Fruit fly (Drosophila melanogaster) whole organism, embryonic: ENCODE results near the gene Pi4KIIalpha.

ENCODE experiments used
- Antp ChIP-seq: fragments of 200-800 bp; sonication (Bioruptor generic); optimal IDR thresholded peaks from 3 replicates; lab custom pipeline; 2016; ENCODE audit warnings: missing biosample characterization, missing genetic modification characterization
- Bgb ChIP-seq: fragments of 200-800 bp; sonication (Bioruptor generic); IDR thresholded peaks from 2 replicates; pipeline ENCODE4 v1.3.6; 2022; ENCODE audit warnings: missing biosample characterization, missing genetic modification characterization; ENCODE audit not compliant: partially characterized antibody
- CG11560 ChIP-seq: fragments of 200-800 bp; sonication (Bioruptor generic); IDR thresholded peaks from 3 replicates; pipeline ENCODE4 v1.3.6; 2022; ENCODE audit warnings: missing biosample characterization, missing genetic modification characterization
- CG12659 ChIP-seq: fragments of 200-800 bp; sonication (Bioruptor generic); optimal IDR thresholded peaks from 3 replicates; lab custom pipeline; 2017; ENCODE audit warnings: mild to moderate bottlenecking, missing biosample characterization, missing genetic modification reagents, missing genetic modification characterization
- CG12769 ChIP-seq: fragments of 200-800 bp; sonication (Bioruptor generic); optimal IDR thresholded peaks from 2 replicates; lab custom pipeline; 2019; ENCODE audit warnings: missing biosample characterization, mild to moderate bottlenecking, missing genetic modification characterization, moderate library complexity
- CG14441 ChIP-seq: fragments of 200-800 bp; sonication (Bioruptor generic); IDR thresholded peaks from 2 replicates; pipeline ENCODE4 v1.3.6; 2022; ENCODE audit warnings: missing biosample characterization, missing genetic modification characterization
- CG15073 ChIP-seq: fragments of 200-800 bp; sonication (Bioruptor generic); optimal IDR thresholded peaks from 2 replicates; lab custom pipeline; 2016; ENCODE audit warnings: missing biosample characterization, missing genetic modification characterization
- CG15479 ChIP-seq: fragments of 200-800 bp; sonication (Bioruptor generic); optimal IDR thresholded peaks from 3 replicates; lab custom pipeline; 2019; ENCODE audit warnings: missing biosample characterization, mild to moderate bottlenecking, missing genetic modification characterization, moderate library complexity
- CG17328 ChIP-seq: fragments of 200-800 bp; sonication (Bioruptor generic); IDR thresholded peaks from 2 replicates; pipeline ENCODE4 v1.3.6; 2022; ENCODE audit warnings: missing biosample characterization, missing genetic modification characterization
- CG17385 ChIP-seq: fragments of 200-800 bp; sonication (Bioruptor generic); optimal IDR thresholded peaks from 3 replicates; lab custom pipeline; 2018; ENCODE audit warnings: missing biosample characterization, mild to moderate bottlenecking, missing genetic modification characterization
- CG31441 ChIP-seq: fragments of 200-800 bp; sonication (Bioruptor generic); IDR thresholded peaks from 2 replicates; pipeline ENCODE4 v1.3.6; 2022; ENCODE audit warnings: missing biosample characterization, missing genetic modification characterization
- CG32767 ChIP-seq: fragments of 200-800 bp; sonication (Bioruptor generic); IDR thresholded peaks from 2 replicates; pipeline ENCODE4 v1.3.6; 2022; ENCODE audit warnings: missing biosample characterization, missing genetic modification characterization
- CG3281 ChIP-seq: fragments of 200-800 bp; sonication (Bioruptor generic); optimal IDR thresholded peaks from 3 replicates; lab custom pipeline; 2017; ENCODE audit warnings: missing biosample characterization, mild to moderate bottlenecking, missing genetic modification characterization
- CG33213 ChIP-seq: fragments of 200-800 bp; sonication (Bioruptor generic); optimal IDR thresholded peaks from 3 replicates; lab custom pipeline; 2016; ENCODE audit warnings: missing biosample characterization, missing genetic modification characterization
- CG34224 ChIP-seq: fragments of 200-800 bp; sonication (Bioruptor generic); IDR thresholded peaks from 3 replicates; pipeline ENCODE4 v1.3.6; 2022; ENCODE audit warnings: missing biosample characterization, missing genetic modification characterization; ENCODE audit not compliant: partially characterized antibody
- CG4328 ChIP-seq: fragments of 200-800 bp; sonication (Bioruptor generic); optimal IDR thresholded peaks from 3 replicates; lab custom pipeline; 2017; ENCODE audit warnings: missing biosample characterization, missing genetic modification reagents, missing genetic modification characterization
- CG6765 ChIP-seq: fragments of 200-800 bp; sonication (Bioruptor generic); optimal IDR thresholded peaks from 3 replicates; lab custom pipeline; 2017; ENCODE audit warnings: missing biosample characterization, mild to moderate bottlenecking, missing genetic modification characterization
- CG7786 ChIP-seq: fragments of 200-800 bp; sonication (Bioruptor generic); optimal IDR thresholded peaks from 2 replicates; lab custom pipeline; 2016; ENCODE audit warnings: missing biosample characterization, missing genetic modification characterization
- CG7987 ChIP-seq: fragments of 200-800 bp; sonication (Bioruptor generic); optimal IDR thresholded peaks from 2 replicates; lab custom pipeline; 2018; ENCODE audit warnings: missing biosample characterization, mild to moderate bottlenecking, missing genetic modification characterization, moderate library complexity
- CG9215 ChIP-seq: fragments of 200-800 bp; sonication (Bioruptor generic); IDR thresholded peaks from 2 replicates; pipeline ENCODE4 v1.3.6; 2022; ENCODE audit warnings: missing biosample characterization, missing genetic modification characterization
- CG9437 ChIP-seq: fragments of 200-800 bp; sonication (Bioruptor generic); optimal IDR thresholded peaks from 2 replicates; lab custom pipeline; 2018; ENCODE audit warnings: missing biosample characterization, mild to moderate bottlenecking, missing genetic modification characterization
- CG9876 ChIP-seq: fragments of 200-800 bp; sonication (Bioruptor generic); optimal IDR thresholded peaks from 2 replicates; lab custom pipeline; 2016; ENCODE audit warnings: missing biosample characterization, missing genetic modification characterization
- Dll ChIP-seq: fragments of 200-800 bp; sonication (Bioruptor generic); IDR thresholded peaks from 4 replicates; pipeline ENCODE4 v1.3.6; 2022; ENCODE audit warnings: missing biosample characterization, missing genetic modification characterization; ENCODE audit not compliant: partially characterized antibody
- Doc3 ChIP-seq: fragments of 200-800 bp; sonication (Bioruptor generic); IDR thresholded peaks from 3 replicates; pipeline ENCODE4 v1.3.6; 2022; ENCODE audit warnings: missing biosample characterization, missing genetic modification characterization; ENCODE audit not compliant: partially characterized antibody
- Med ChIP-seq: fragments of 200-800 bp; sonication (Bioruptor generic); peaks from one replicate; lab custom pipeline; 2016; ENCODE audit warnings: missing biosample characterization, missing genetic modification characterization, mild to moderate bottlenecking, inconsistent platforms, moderate library complexity
- Meics ChIP-seq: fragments of 200-800 bp; sonication (Bioruptor generic); optimal IDR thresholded peaks from 2 replicates; lab custom pipeline; 2017; ENCODE audit warnings: missing biosample characterization, mild to moderate bottlenecking, missing genetic modification characterization
- Myb ChIP-seq: fragments of 200-800 bp; sonication (Bioruptor generic); optimal IDR thresholded peaks from 2 replicates; lab custom pipeline; 2016; ENCODE audit warnings: missing biosample characterization, missing genetic modification characterization
- NC2α ChIP-seq: fragments of 200-800 bp; sonication (Bioruptor generic); optimal IDR thresholded peaks from 2 replicates; lab custom pipeline; 2016; ENCODE audit warnings: missing biosample characterization, missing genetic modification characterization
- NFAT ChIP-seq: fragments of 200-800 bp; sonication (Bioruptor generic); IDR thresholded peaks from 2 replicates; pipeline ENCODE4 v1.3.6; 2022; ENCODE audit warnings: missing biosample characterization, missing genetic modification characterization
- Nf-YB ChIP-seq: fragments of 200-800 bp; sonication (Bioruptor generic); optimal IDR thresholded peaks from 3 replicates; lab custom pipeline; 2019; ENCODE audit warnings: missing biosample characterization, mild to moderate bottlenecking, missing genetic modification characterization, moderate library complexity
- Spps ChIP-seq: fragments of 200-800 bp; sonication (Bioruptor generic); optimal IDR thresholded peaks from 2 replicates; lab custom pipeline; 2018; ENCODE audit warnings: missing biosample characterization, mild to moderate bottlenecking, missing genetic modification characterization
- Usf ChIP-seq: fragments of 200-800 bp; sonication (Bioruptor generic); optimal IDR thresholded peaks from 2 replicates; lab custom pipeline; 2017; ENCODE audit warnings: missing genotype, missing biosample characterization, missing genetic modification characterization
- YL-1 ChIP-seq: fragments of 200-800 bp; sonication (Bioruptor generic); optimal IDR thresholded peaks from 3 replicates; lab custom pipeline; 2017; ENCODE audit warnings: missing biosample characterization, mild to moderate bottlenecking, missing genetic modification characterization
- amos ChIP-seq: fragments of 200-800 bp; sonication (Bioruptor generic); IDR thresholded peaks from 2 replicates; pipeline ENCODE4 v1.3.6; 2022; ENCODE audit warnings: missing biosample characterization, missing genetic modification characterization; ENCODE audit not compliant: partially characterized antibody
- ap ChIP-seq: fragments of 200-800 bp; sonication (Bioruptor generic); IDR thresholded peaks from 2 replicates; pipeline ENCODE4 v1.3.6; 2022; ENCODE audit warnings: missing biosample characterization, missing genetic modification characterization
- cad ChIP-seq: fragments of >200 bp; optimal IDR thresholded peaks from 2 replicates; lab custom pipeline; 2017; ENCODE audit warnings: missing biosample characterization, missing genetic modification characterization
- croc ChIP-seq: fragments of 200-800 bp; sonication (Bioruptor generic); conservative IDR thresholded peaks from 3 replicates; pipeline ENCODE4 v1.3.6; 2022; ENCODE audit warnings: missing biosample characterization, missing genetic modification characterization
- cwo ChIP-seq: fragments of 200-800 bp; sonication (Bioruptor generic); optimal IDR thresholded peaks from 3 replicates; lab custom pipeline; 2017; ENCODE audit warnings: missing biosample characterization, missing genetic modification characterization, mild to moderate bottlenecking, moderate library complexity, missing genetic modification reagents
- dysf ChIP-seq: fragments of 200-800 bp; sonication (Bioruptor generic); IDR thresholded peaks from 3 replicates; pipeline ENCODE4 v1.3.6; 2022; ENCODE audit warnings: missing biosample characterization, missing genetic modification characterization
- en ChIP-seq: fragments of 200-800 bp; sonication (Bioruptor generic); optimal IDR thresholded peaks from 2 replicates; lab custom pipeline; 2016; ENCODE audit warnings: missing biosample characterization, missing genetic modification characterization
- fd3F ChIP-seq: fragments of 200-800 bp; sonication (Bioruptor generic); optimal IDR thresholded peaks from 2 replicates; lab custom pipeline; 2018; ENCODE audit warnings: missing biosample characterization, mild to moderate bottlenecking, missing genetic modification characterization, moderate library complexity
- fd64A ChIP-seq: fragments of 200-800 bp; sonication (Bioruptor generic); optimal IDR thresholded peaks from 3 replicates; lab custom pipeline; 2018; ENCODE audit warnings: missing biosample characterization, mild to moderate bottlenecking, missing genetic modification characterization
- gce ChIP-seq: fragments of 200-800 bp; sonication (Bioruptor generic); IDR thresholded peaks from 3 replicates; pipeline ENCODE4 v1.3.6; 2022; ENCODE audit warnings: missing biosample characterization, missing genetic modification characterization
- kni ChIP-seq: fragments of 200-800 bp; sonication (Bioruptor generic); optimal IDR thresholded peaks from 3 replicates; lab custom pipeline; 2017; ENCODE audit warnings: mild to moderate bottlenecking, missing biosample characterization, missing genetic modification reagents, missing genetic modification characterization
- pho ChIP-seq: fragments of 200-800 bp; sonication (Bioruptor generic); optimal IDR thresholded peaks from 2 replicates; lab custom pipeline; 2016; ENCODE audit warnings: missing biosample characterization, missing genetic modification characterization
- phol ChIP-seq: fragments of 200-800 bp; sonication (Bioruptor generic); optimal IDR thresholded peaks from 3 replicates; lab custom pipeline; 2018; ENCODE audit warnings: missing biosample characterization, mild to moderate bottlenecking, missing genetic modification characterization, moderate library complexity
- sisA ChIP-seq: fragments of 200-800 bp; sonication (Bioruptor generic); IDR thresholded peaks from 2 replicates; pipeline ENCODE4 v1.3.6; 2022; ENCODE audit warnings: missing biosample characterization, missing genetic modification characterization
- tna ChIP-seq: fragments of 200-800 bp; sonication (Bioruptor generic); IDR thresholded peaks from 2 replicates; pipeline ENCODE4 v1.3.6; 2022; ENCODE audit warnings: missing biosample characterization, missing genetic modification characterization; ENCODE audit not compliant: partially characterized antibody
- z ChIP-seq: fragments of 200-800 bp; sonication (Bioruptor generic); IDR thresholded peaks from 3 replicates; pipeline ENCODE4 v1.3.6; 2022; ENCODE audit warnings: missing biosample characterization, missing genetic modification characterization
- zen2 ChIP-seq: fragments of 200-800 bp; sonication (Bioruptor generic); IDR thresholded peaks from 3 replicates; pipeline ENCODE4 v1.3.6; 2022; ENCODE audit warnings: missing biosample characterization, missing genetic modification characterization; ENCODE audit not compliant: partially characterized antibody
- zf30C ChIP-seq: fragments of 200-800 bp; sonication (Bioruptor generic); optimal IDR thresholded peaks from 3 replicates; lab custom pipeline; 2018; ENCODE audit warnings: missing biosample characterization, mild to moderate bottlenecking, missing genetic modification characterization

Gene Pi4KIIalpha

dm6 chr3R:5518627-5519026 is 44.8 kb downstream of the Pi4KIIalpha start (continued):
- TF ChIP-seq zf30C (GFP tag; lab: Kevin White, UChicago) (peak; percentile 69), sisA (peak; percentile 56), NC2α (peak; percentile 19), Meics (GFP tag; lab: Kevin White, UChicago) (peak; percentile 44), Dll (0 out of 4 replicates have a peak, but pooled peaks have one; percentile 28), tna (GFP tag; lab: Robert Waterston, UW) (no peak), fd64A (GFP tag; lab: Kevin White, UChicago) (peak; percentile 25), CG33213 (no peak), CG17328 (GFP tag; lab: Robert Waterston, UW) (peak; percentile 55), CG3281 (GFP tag; lab: Kevin White, UChicago) (no peak), croc (GFP tag; lab: Robert Waterston, UW) (no peak; the same call in 2 of the 3 replicates), CG9215 (no peak; the same call in 1 of the 2 replicates), CG7786 (GFP tag; lab: Kevin White, UChicago) (peak; percentile 23), Antp (GFP tag; lab: Kevin White, UChicago) (peak; percentile 71), CG12659 (peak; percentile 42), CG4328 (GFP tag; lab: Kevin White, UChicago) (no peak), CG9876 (peak; percentile 24), Myb (GFP tag; lab: Kevin White, UChicago) (peak; percentile 26), CG7987 (GFP tag; lab: Kevin White, UChicago) (no peak), CG12769 (tag; lab: Kevin White, UChicago) (peak; percentile 33), Bgb (GFP tag; lab: Robert Waterston, UW) (no peak), CG11560 (tag; lab: Robert Waterston, UW) (no peak), phol (tag; lab: Kevin White, UChicago) (peak; percentile 64), zen2 (GFP tag; lab: Robert Waterston, UW) (no peak), fd3F (GFP tag; lab: Kevin White, UChicago) (peak; percentile 33), en (GFP tag; lab: Kevin White, UChicago) (no peak), CG34224 (no peak), CG32767 (GFP tag; lab: Robert Waterston, UW) (no peak), Usf (GFP tag; lab: Kevin White, UChicago) (no peak), amos (GFP tag; lab: Robert Waterston, UW) (no peak), Spps (tag; lab: Kevin White, UChicago) (peak; percentile 17), kni (GFP tag; lab: Kevin White, UChicago) (no peak), CG15479 (GFP tag; lab: Kevin White, UChicago) (no peak), z (no peak), cad (GFP tag; lab: Kevin White, UChicago) (no peak), Doc3 (GFP tag; lab: Robert Waterston, UW) (no peak), CG14441 (GFP tag; lab: Robert Waterston, UW) (no peak), NFAT (GFP tag; lab: Robert Waterston, UW) (no peak), dysf (peak; percentile 60; the same call in 2 of the 3 replicates), Nf-YB (GFP tag; lab: Kevin White, UChicago) (no peak), cwo (GFP tag; lab: Kevin White, UChicago) (no peak), ap (0 out of 2 replicates have a peak, but pooled peaks have one; percentile 37), pho (GFP tag; lab: Kevin White, UChicago) (no peak), CG15073 (GFP tag; lab: Kevin White, UChicago) (no peak), gce (GFP tag; lab: Robert Waterston, UW) (no peak), CG6765 (GFP tag; lab: Kevin White, UChicago) (no peak), CG9437 (GFP tag; lab: Kevin White, UChicago) (peak; percentile 48), CG31441 (GFP tag; lab: Robert Waterston, UW) (peak; percentile 65), YL-1 (GFP tag; lab: Kevin White, UChicago) (no peak), Med (peak; percentile 93), CG17385 (peak; percentile 28)
